Fruit fly (Drosophila melanogaster): Measurements from ENCODE around the gene mtTFB1.

DNA sequence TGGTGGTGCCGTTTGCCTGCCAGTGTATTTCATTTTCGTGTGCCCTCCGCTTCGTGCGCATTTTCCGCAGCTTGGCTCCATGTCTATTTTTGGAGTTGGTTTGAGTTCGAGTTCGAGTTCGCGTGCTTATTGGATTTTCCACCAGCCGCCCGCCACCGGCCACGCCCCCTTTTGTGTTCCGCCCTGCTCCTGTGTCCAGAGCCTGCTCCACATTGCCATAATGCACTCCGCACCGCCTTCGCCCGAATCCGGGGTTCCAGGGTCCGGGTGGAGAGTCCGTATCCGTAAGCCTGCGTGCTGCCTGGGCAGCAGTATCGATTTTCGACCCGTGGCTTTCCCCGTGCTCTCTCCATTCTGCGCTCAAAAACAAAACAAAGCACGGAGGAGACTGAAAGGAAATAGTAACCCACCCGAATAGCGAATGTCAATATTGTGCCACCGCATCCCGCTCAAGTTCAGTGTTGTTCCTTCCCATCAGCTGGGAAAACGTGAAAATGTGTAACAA is 30.4 kb upstream of the mtTFB1 start:
- no peak for TF ChIP-seq spab (GFP tag; optimal IDR thresholded peaks at IDR 0.05)
- TF ChIP-seq Blimp-1 (GFP tag; optimal IDR thresholded peaks at IDR 0.05), result no peak
- no peak for TF ChIP-seq CG6163 (GFP tag; IDR thresholded peaks at IDR 0.05)
